Worm (Caenorhabditis elegans) whole organism, L3 larva: ENCODE data around the gene F35D11.4.
A peak's percentile ranks its signal among the peaks of the same experiment; 100 is the strongest.

Source experiments
- elt-2 ChIP-seq: sonication (generic microtip); optimal IDR thresholded peaks from 2 replicates; lab custom pipeline; 2016; ENCODE audit warnings: missing genetic modification reagents, mild to moderate bottlenecking, missing genetic modification characterization, missing compliant biosample characterization
- tbx-2 ChIP-seq: sonication (generic microtip); optimal IDR thresholded peaks from 2 replicates; lab custom pipeline; 2016; ENCODE audit warnings: mild to moderate bottlenecking, missing genetic modification characterization, missing compliant biosample characterization

DNA sequence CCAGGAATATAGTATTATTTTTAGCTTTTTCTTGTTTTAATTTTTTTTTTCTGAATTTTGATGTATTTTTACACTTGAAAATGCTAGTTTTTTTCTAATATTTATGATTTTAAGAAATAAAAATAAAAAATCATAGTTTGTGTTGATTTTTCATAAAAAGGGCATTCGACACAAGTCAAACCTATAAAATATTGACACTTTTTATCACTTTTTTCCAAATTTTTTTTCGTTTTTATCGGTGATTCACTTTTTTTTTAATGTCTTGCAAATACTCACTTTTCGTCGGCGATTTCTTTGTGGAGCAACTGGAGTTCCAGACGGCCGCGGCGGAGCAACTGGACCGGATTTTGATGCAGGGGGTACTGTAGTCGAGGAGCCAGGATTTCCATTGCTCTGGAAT, 5.8 kb upstream of the F35D11.4 start:
- TF ChIP-seq tbx-2 (no peak), elt-2 (tag; lab: Kevin White, UChicago) (peak; percentile 36)
